Fruit fly (Drosophila melanogaster): Measurements from ENCODE around the gene fid.

Gene fid

dm6 chr3R:25968486-25968885, 1.4 kb upstream of the fid start (continued):
- TF ChIP-seq Spps (tag; optimal IDR thresholded peaks at IDR 0.05) (no peak), bigmax (GFP tag; optimal IDR thresholded peaks at IDR 0.05) (no peak), twi (tag; optimal IDR thresholded peaks at IDR 0.05) (no peak), CG7987 (GFP tag; optimal IDR thresholded peaks at IDR 0.05) (no peak), eyg (GFP tag; optimal IDR thresholded peaks at IDR 0.05) (no peak), CG31441 (GFP tag; IDR thresholded peaks at IDR 0.05) (no peak), CG5953 (GFP tag; IDR thresholded peaks at IDR 0.05) (no peak), CG8765 (GFP tag; IDR thresholded peaks at IDR 0.05) (no peak), tgo (GFP tag; IDR thresholded peaks at IDR 0.05) (no peak), CG8281 (tag; optimal IDR thresholded peaks at IDR 0.05) (no peak), mld (GFP tag; IDR thresholded peaks at IDR 0.05; ENCODE audit: partially characterized antibody) (no peak), unc-4 (GFP tag; IDR thresholded peaks at IDR 0.05; ENCODE audit: partially characterized antibody) (no peak), CG11560 (tag; IDR thresholded peaks at IDR 0.05) (no peak), E2f2 (GFP tag; IDR thresholded peaks at IDR 0.05) (no peak), pfk (GFP tag; optimal IDR thresholded peaks at IDR 0.05) (no peak), Med (GFP tag) (peak; percentile 61), CG8359 (GFP tag; optimal IDR thresholded peaks at IDR 0.05; ENCODE audit: borderline replicate concordance) (no peak), Lim3 (GFP tag; IDR thresholded peaks at IDR 0.05) (no peak), TFAM (GFP tag; optimal IDR thresholded peaks at IDR 0.05) (no peak), dmrt11E (tag; optimal IDR thresholded peaks at IDR 0.05) (no peak), pho (GFP tag; optimal IDR thresholded peaks at IDR 0.05) (peak; percentile 33), chn (GFP tag; optimal IDR thresholded peaks at IDR 0.05) (no peak), Tbp (GFP tag; optimal IDR thresholded peaks at IDR 0.05) (no peak), ttk (GFP tag; IDR thresholded peaks at IDR 0.05) (no peak), H15 (GFP tag; IDR thresholded peaks at IDR 0.05) (no peak), Mrtf (GFP tag; IDR thresholded peaks at IDR 0.05) (no peak), gsb-n (tag; optimal IDR thresholded peaks at IDR 0.05) (no peak), bab2 (GFP tag; optimal IDR thresholded peaks at IDR 0.05) (peak; percentile 5), az2 (GFP tag; optimal IDR thresholded peaks at IDR 0.05) (no peak), CG2889 (GFP tag; IDR thresholded peaks at IDR 0.05) (no peak), CG10565 (GFP tag; optimal IDR thresholded peaks at IDR 0.05) (no peak), CG9609 (GFP tag; optimal IDR thresholded peaks at IDR 0.05) (no peak), tna (GFP tag; IDR thresholded peaks at IDR 0.05; ENCODE audit: partially characterized antibody) (no peak), sima (GFP tag; optimal IDR thresholded peaks at IDR 0.05) (no peak), bsh (GFP tag; optimal IDR thresholded peaks at IDR 0.05) (no peak), CG17186 (GFP tag; optimal IDR thresholded peaks at IDR 0.05) (no peak), CG13624 (GFP tag; optimal IDR thresholded peaks at IDR 0.05) (peak; percentile 64), CG2875 (GFP tag; optimal IDR thresholded peaks at IDR 0.05) (no peak), lola (GFP tag; optimal IDR thresholded peaks at IDR 0.05) (no peak), Dip2 (GFP tag; IDR thresholded peaks at IDR 0.05) (no peak), CG16779 (GFP tag; IDR thresholded peaks at IDR 0.05) (no peak), cato (GFP tag; optimal IDR thresholded peaks at IDR 0.05; ENCODE audit: borderline replicate concordance) (no peak), schlank (tag; optimal IDR thresholded peaks at IDR 0.05) (no peak), tx (GFP tag; optimal IDR thresholded peaks at IDR 0.05) (no peak), HLHmδ (GFP tag; optimal IDR thresholded peaks at IDR 0.05) (no peak), fru (optimal IDR thresholded peaks at IDR 0.05) (no peak), CG10543 (GFP tag; optimal IDR thresholded peaks at IDR 0.05) (no peak), CG30431 (GFP tag; optimal IDR thresholded peaks at IDR 0.05) (no peak), CG17568 (GFP tag; optimal IDR thresholded peaks at IDR 0.05) (no peak), CG10979 (tag; optimal IDR thresholded peaks at IDR 0.05) (no peak), ssp (GFP tag; IDR thresholded peaks at IDR 0.05) (no peak), CG12155 (GFP tag; optimal IDR thresholded peaks at IDR 0.05) (no peak)
